Worm (Caenorhabditis elegans) whole organism, mixed stage, embryonic: ENCODE results near the gene ampd-1.

Experiments
- bed-3 ChIP-seq: fragments of 200-800 bp; sonication (Bioruptor generic); optimal IDR thresholded peaks from 3 replicates; lab custom pipeline; 2018; ENCODE audit warnings: mild to moderate bottlenecking, missing genetic modification characterization, moderate library complexity, missing compliant biosample characterization
- nhr-2 ChIP-seq: fragments of 150-350 bp; optimal IDR thresholded peaks from 2 replicates; lab custom pipeline; 2014; ENCODE audit warnings: missing biosample characterization, missing genetic modification characterization
- nhr-28 ChIP-seq: fragments of 150-350 bp; optimal IDR thresholded peaks from 2 replicates; lab custom pipeline; 2014; ENCODE audit warnings: missing biosample characterization, missing genetic modification characterization
- nhr-76 ChIP-seq: sonication (generic microtip); optimal IDR thresholded peaks from 2 replicates; lab custom pipeline; 2017; ENCODE audit warnings: missing biosample characterization, missing genetic modification characterization
- pha-4 ChIP-seq: fragments of 150-350 bp; optimal IDR thresholded peaks from 2 replicates; lab custom pipeline; 2018; ENCODE audit warnings: missing biosample characterization, missing genetic modification reagents, missing genetic modification characterization
- sem-2 ChIP-seq: fragments of 200-800 bp; sonication (Bioruptor generic); optimal IDR thresholded peaks from 2 replicates; lab custom pipeline; 2018; ENCODE audit warnings: mild to moderate bottlenecking, missing genetic modification characterization, missing compliant biosample characterization
- unc-39 ChIP-seq: fragments of 150-350 bp; optimal IDR thresholded peaks from 2 replicates; lab custom pipeline; 2014; ENCODE audit warnings: missing biosample characterization, missing genetic modification characterization
- unc-62 ChIP-seq: fragments of 150-350 bp; optimal IDR thresholded peaks from 2 replicates; lab custom pipeline; 2014; ENCODE audit warnings: missing biosample characterization, missing genetic modification reagents, missing genetic modification characterization

ce11 chrII:5220648-5221047 lies 17.5 kb downstream of the ampd-1 start:
- TF ChIP-seq sem-2 (GFP tag; lab: Kevin White, UChicago) (no peak), unc-62 (no peak), pha-4 (tag; lab: Kevin White, UChicago) (no peak), bed-3 (GFP tag; lab: Kevin White, UChicago) (no peak), unc-39 (tag; lab: Kevin White, UChicago) (no peak), nhr-76 (no peak), nhr-28 (tag; lab: Kevin White, UChicago) (no peak), nhr-2 (no peak)
